Worm (Caenorhabditis elegans): ENCODE measurements around the gene F19B2.6.

The F19B2.6 gene

DNA sequence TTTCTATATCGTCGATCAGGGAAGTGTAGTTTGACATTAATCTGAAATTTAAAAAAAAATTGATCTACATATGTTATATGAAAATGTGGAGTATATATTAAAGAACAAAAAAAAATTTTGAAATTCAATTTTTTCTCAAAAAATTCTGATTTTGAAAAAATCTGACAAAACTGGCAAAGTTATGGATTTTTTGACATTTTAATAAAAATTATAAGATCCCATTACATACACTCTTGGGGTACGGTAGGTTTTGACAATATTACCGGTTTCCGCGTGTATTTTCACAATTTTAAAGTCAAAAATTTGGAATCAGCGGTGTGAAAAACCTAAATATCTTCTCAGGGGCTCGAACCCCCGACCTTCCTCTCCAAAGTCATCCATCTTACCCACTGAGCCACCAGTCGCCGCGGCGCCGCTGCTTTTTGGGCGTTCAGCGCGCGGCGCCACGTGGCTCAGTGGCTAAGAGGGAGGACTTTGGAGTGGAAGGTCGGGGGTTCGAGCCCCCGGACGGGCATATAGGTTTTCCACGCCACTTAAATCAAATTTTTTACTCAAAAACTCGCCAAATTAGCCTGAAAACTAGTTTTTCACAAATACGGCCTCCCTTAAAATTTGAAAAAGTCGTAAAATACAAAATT lies 19.8 kb upstream of the F19B2.6 start, which contains the start of gene Y113G7A.14:
TSS of gene Y113G7A.14 (minus strand) at position 51 of the 638 bp plus-strand sequence.
- peak; percentile 67; the same call in 1 of the 2 replicates for TF ChIP-seq egrh-3 (GFP tag; IDR thresholded peaks at IDR 0.05)
- TF ChIP-seq bed-2 (GFP tag; IDR thresholded peaks at IDR 0.05): no peak
- no peak for TF ChIP-seq nfya-2 (GFP tag; IDR thresholded peaks at IDR 0.05)
- 0 out of 2 replicates have a peak, but pooled peaks have one; percentile 48 for TF ChIP-seq ztf-25 (GFP tag; IDR thresholded peaks at IDR 0.05)

DNA sequence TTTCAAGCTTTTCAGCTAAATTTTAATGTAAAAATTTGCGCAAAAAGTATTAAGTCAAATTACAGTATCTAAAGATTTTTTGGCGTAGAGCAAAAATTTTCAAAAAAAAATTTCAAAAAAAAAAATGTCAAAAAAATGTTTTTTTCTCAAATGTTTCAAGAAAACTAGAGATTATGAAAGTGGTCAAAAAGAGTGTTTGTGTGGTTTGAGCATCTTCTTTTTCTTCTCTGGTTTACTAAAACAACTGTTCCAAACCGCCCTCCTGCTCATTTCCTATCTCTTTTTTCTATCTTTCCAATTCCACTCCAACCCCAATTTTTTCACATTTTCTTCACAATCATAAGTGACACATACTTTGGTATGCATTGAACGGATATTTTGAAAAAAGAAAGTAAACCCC lies 16.0 kb upstream of the F19B2.6 start, which contains the start of gene Y113G7A.12:
TSS of gene Y113G7A.12 (plus strand) at position 301 of the 400 bp plus-strand sequence.
- TF ChIP-seq let-526 (GFP tag; IDR thresholded peaks at IDR 0.05) (no peak), rcor-1 (GFP tag; IDR thresholded peaks at IDR 0.05) (no peak), K12H6.12 (tag; optimal IDR thresholded peaks at IDR 0.05) (no peak)

DNA sequence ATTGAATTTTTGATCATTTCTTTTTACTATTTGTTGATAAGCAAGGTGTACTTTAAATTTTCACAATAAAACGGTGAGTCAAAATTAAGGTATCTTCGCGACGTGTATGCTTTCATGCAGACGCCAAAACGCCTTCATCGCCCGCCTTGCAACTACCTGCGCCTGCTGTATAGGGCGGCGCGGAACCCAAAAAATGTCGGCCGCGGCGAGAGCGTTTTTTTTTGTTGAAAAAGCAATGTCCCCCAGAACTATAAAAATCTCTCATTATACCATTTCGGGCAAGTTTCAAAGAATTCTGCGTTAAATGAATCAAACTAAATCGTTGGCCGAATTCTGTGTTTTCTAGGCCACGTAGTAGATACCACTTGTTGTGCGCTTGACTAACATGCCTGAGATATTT lies 14.6 kb upstream of the F19B2.6 start:
- TF ChIP-seq hrde-1 (tag; optimal IDR thresholded peaks at IDR 0.05; ENCODE audit: borderline replicate concordance) (no peak), somi-1 (GFP tag; optimal IDR thresholded peaks at IDR 0.05) (no peak), snpc-1.1 (tag; optimal IDR thresholded peaks at IDR 0.05; ENCODE audit: insufficient read depth) (peak; percentile 61), Y56A3A.18 (GFP tag; IDR thresholded peaks at IDR 0.05) (no peak), snpc-4 (GFP tag; optimal IDR thresholded peaks at IDR 0.05) (no peak), snpc-4 (tag; optimal IDR thresholded peaks at IDR 0.05) (peak in 2 of 4 experiments; percentile 72 to 79), lir-1 (GFP tag; conservative IDR thresholded peaks at IDR 0.05) (no peak), repo-1 (tag; optimal IDR thresholded peaks at IDR 0.05) (no peak), ceh-100 (GFP tag; IDR thresholded peaks at IDR 0.05) (no peak)

DNA sequence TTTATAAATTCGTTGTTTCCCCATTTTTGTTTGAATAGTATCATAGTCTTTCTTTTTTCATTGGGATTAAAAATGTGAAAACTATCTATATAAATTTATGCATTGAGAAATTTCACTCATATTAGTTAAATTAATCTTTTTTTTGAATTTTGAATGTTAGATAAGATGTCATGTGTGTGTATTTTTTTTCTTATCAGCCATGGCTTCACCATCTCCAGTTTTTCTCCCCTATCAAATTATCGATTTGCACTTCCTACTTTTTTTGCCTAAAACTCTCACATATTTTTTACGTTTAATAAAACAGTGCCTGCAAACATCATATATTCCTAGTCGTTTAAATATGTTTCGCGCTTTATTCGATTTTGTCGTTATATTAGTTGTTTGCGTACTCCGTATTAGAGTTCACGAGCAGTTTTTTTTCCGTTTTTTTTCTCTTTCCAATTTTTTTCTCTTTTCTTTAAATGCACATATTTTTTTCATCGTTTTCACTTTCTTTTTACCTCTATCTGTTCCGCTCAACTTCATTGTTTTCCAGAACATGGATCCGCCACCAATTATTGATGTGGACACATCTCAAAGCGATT lies 10.6 kb upstream of the F19B2.6 start, which contains the start of gene Y113G7A.13:
TSS of gene Y113G7A.13 (plus strand) at position 534 of the 584 bp plus-strand sequence.
- no peak for TF ChIP-seq fkh-3 (tag; optimal IDR thresholded peaks at IDR 0.05)
- TF ChIP-seq dpff-1 (tag; optimal IDR thresholded peaks at IDR 0.05): no peak
- TF ChIP-seq ZK185.1 (tag; optimal IDR thresholded peaks at IDR 0.05; ENCODE audit: poor library complexity, severe bottlenecking): no peak
- no peak for TF ChIP-seq efl-1 (GFP tag; optimal IDR thresholded peaks at IDR 0.05)
- TF ChIP-seq ztf-28 (GFP tag; IDR thresholded peaks at IDR 0.05): no peak
- peak; percentile 79 for TF ChIP-seq nhr-80 (tag; optimal IDR thresholded peaks at IDR 0.05)
- TF ChIP-seq F23B12.7 (tag; optimal IDR thresholded peaks at IDR 0.05; ENCODE audit: insufficient read depth): no peak
- TF ChIP-seq F57A8.1 (GFP tag; optimal IDR thresholded peaks at IDR 0.05): no peak
- TF ChIP-seq attf-5 (GFP tag; optimal IDR thresholded peaks at IDR 0.05): peak; percentile 41
- TF ChIP-seq madf-3 (GFP tag; IDR thresholded peaks at IDR 0.05): no peak
- no peak for TF ChIP-seq lin-54 (GFP tag; optimal IDR thresholded peaks at IDR 0.05)

DNA sequence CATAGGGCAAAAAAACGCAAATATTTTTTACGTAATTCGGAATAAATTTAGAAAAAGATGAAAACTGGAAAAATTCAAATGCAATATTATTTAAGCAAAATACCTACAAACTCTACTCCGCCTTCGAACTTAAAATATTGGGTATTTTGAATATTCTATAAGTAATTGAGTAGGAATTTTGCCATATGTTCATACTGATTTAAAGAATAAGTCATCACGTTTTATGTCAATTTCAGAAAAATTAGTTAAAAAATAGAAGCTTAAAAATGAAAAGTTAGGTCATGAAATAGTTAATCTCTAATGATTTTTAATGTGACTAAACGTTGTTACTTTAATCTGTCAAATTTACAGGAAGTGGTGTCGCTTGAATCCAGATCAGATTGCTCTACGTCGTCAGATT lies 6.9 kb upstream of the F19B2.6 start, which contains the start of gene F19B2.7:
TSS of gene F19B2.7 (plus strand) at position 301 of the 400 bp plus-strand sequence.
- TF ChIP-seq unc-62 (GFP tag; optimal IDR thresholded peaks at IDR 0.05) (no peak), K12H6.12 (tag; optimal IDR thresholded peaks at IDR 0.05) (no peak), nfya-2 (GFP tag; IDR thresholded peaks at IDR 0.05) (no peak), nhr-120 (GFP tag; IDR thresholded peaks at IDR 0.05) (no peak), F55B11.4 (tag; optimal IDR thresholded peaks at IDR 0.05; ENCODE audit: borderline replicate concordance, insufficient read depth) (no peak), mes-4 (tag; optimal IDR thresholded peaks at IDR 0.05) (no peak), xnd-1 (tag; optimal IDR thresholded peaks at IDR 0.05) (no peak), madf-8 (GFP tag; conservative IDR thresholded peaks at IDR 0.05) (no peak), T26A5.8 (tag; optimal IDR thresholded peaks at IDR 0.05) (no peak), F33H1.4 (GFP tag; IDR thresholded peaks at IDR 0.05) (no peak), zfh-2 (GFP tag; conservative IDR thresholded peaks at IDR 0.05) (no peak), F49E8.2 (tag; optimal IDR thresholded peaks at IDR 0.05; ENCODE audit: insufficient read depth) (no peak), egl-44 (GFP tag; IDR thresholded peaks at IDR 0.05) (no peak), zim-3 (tag; optimal IDR thresholded peaks at IDR 0.05) (no peak), bed-2 (GFP tag; IDR thresholded peaks at IDR 0.05) (no peak)
